Fruit fly (Drosophila melanogaster) S2 (cell line): Measurements from ENCODE around the gene CG6565.

Experiments used
- CG8478 ChIP-seq: fragments of >200 bp; optimal IDR thresholded peaks from 2 replicates; lab custom pipeline; 2018
- CTCF ChIP-seq, 2 experiments: fragments of >200 bp; optimal IDR thresholded peaks; 2 replicates each; lab custom pipeline; 2018

DNA sequence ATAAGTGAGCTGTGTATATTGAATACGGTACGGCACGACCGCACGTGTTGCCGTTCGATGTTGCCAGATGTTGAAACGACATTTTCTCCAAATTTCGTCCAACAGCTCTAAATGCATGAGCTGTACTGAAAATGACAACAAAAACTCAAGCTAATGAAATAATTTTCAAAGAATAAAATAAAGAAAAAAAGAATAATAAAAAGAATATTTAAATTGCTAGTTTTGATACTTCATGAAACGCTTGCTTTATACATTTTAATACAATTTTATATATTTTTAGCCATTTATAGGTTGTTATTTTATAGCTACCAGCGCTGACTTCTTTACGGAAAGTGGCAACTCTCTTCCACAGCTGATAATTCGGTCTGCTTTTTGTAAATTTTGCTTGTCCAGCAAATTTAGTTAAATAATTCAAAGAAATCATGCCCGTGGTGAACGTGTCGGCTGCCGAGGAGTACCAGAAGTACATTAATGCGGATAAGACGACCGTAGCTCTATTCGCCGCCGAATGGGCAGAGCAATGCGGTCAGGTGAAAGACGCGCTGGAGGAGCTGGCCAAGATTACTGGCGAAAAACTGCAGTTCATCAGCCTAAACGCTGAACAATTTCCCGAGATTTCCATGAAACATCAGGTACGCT lies 7.6 kb upstream of the CG6565 start, which contains the start of the genes Nnp-1 and Grx3:
- TF ChIP-seq CG8478 (lab: Kevin White, UChicago) (no peak), CTCF (optimal IDR thresholded peaks at IDR 0.05; lab: Kevin White, UChicago) (no peak)
